Worm (Caenorhabditis elegans) whole organism, young adult: ENCODE data around the gene srt-43.

Experiments
- B0019.2 ChIP-seq: fragments of 200-800 bp; sonication (Bioruptor generic); conservative IDR thresholded peaks from 2 replicates; pipeline ENCODE4 v1.3.6; 2022; ENCODE audit warnings: missing genetic modification reagents, missing genetic modification characterization, missing compliant biosample characterization
- B0336.3 ChIP-seq: fragments of 200-800 bp; sonication (Bioruptor generic); IDR thresholded peaks from 2 replicates; pipeline ENCODE4 v1.3.6; 2022; ENCODE audit warnings: missing genetic modification characterization, missing compliant biosample characterization
- F10E7.11 ChIP-seq: sonication (generic microtip); optimal IDR thresholded peaks from 2 replicates; lab custom pipeline; 2017; ENCODE audit warnings: mild to moderate bottlenecking, missing genetic modification characterization, moderate library complexity, missing compliant biosample characterization
- F37B4.10 ChIP-seq: fragments of 200-800 bp; sonication (Bioruptor generic); IDR thresholded peaks from 2 replicates; pipeline ENCODE4 v1.3.6; 2022; ENCODE audit warnings: missing genetic modification characterization, missing compliant biosample characterization
- F39B2.1 ChIP-seq: fragments of 200-800 bp; sonication (Bioruptor generic); IDR thresholded peaks from 2 replicates; pipeline ENCODE4 v1.3.6; 2022; ENCODE audit warnings: missing genetic modification reagents, missing genetic modification characterization, missing compliant biosample characterization
- F52B5.7 ChIP-seq: sonication (generic microtip); optimal IDR thresholded peaks from 2 replicates; lab custom pipeline; 2016; ENCODE audit warnings: mild to moderate bottlenecking, missing genetic modification characterization, missing compliant biosample characterization
- F55B11.4 ChIP-seq: sonication (generic microtip); optimal IDR thresholded peaks from 2 replicates; lab custom pipeline; 2016; ENCODE audit warnings: missing compliant biosample characterization, missing genetic modification characterization, borderline replicate concordance; ENCODE audit not compliant: insufficient read depth
- K11D2.4 ChIP-seq: fragments of 200-800 bp; sonication (Bioruptor generic); IDR thresholded peaks from 2 replicates; pipeline ENCODE4 v1.3.6; 2022; ENCODE audit warnings: missing genetic modification reagents, missing genetic modification characterization, missing compliant biosample characterization
- Y53F4B.3 ChIP-seq: fragments of 200-800 bp; sonication (Bioruptor generic); IDR thresholded peaks from 2 replicates; pipeline ENCODE4 v1.3.6; 2022; ENCODE audit warnings: missing genetic modification reagents, missing genetic modification characterization, missing compliant biosample characterization
- Y79H2A.3 ChIP-seq: fragments of 200-800 bp; sonication (Bioruptor generic); conservative IDR thresholded peaks from 2 replicates; pipeline ENCODE4 v1.3.6; 2022; ENCODE audit warnings: missing genetic modification reagents, missing genetic modification characterization, missing compliant biosample characterization
- aptf-3 ChIP-seq: fragments of 200-800 bp; sonication (Bioruptor generic); IDR thresholded peaks from 2 replicates; pipeline ENCODE4 v1.3.6; 2022; ENCODE audit warnings: missing genetic modification characterization, missing compliant biosample characterization
- attf-5 ChIP-seq: fragments of 200-800 bp; sonication (Bioruptor generic); optimal IDR thresholded peaks from 2 replicates; lab custom pipeline; 2018; ENCODE audit warnings: mild to moderate bottlenecking, missing genetic modification characterization, missing compliant biosample characterization
- bed-1 ChIP-seq: fragments of 200-800 bp; sonication (Bioruptor generic); IDR thresholded peaks from 2 replicates; pipeline ENCODE4 v1.3.6; 2022; ENCODE audit warnings: missing genetic modification reagents, missing genetic modification characterization, missing compliant biosample characterization
- ceh-100 ChIP-seq: fragments of 200-800 bp; sonication (Bioruptor generic); IDR thresholded peaks from 2 replicates; pipeline ENCODE4 v1.3.6; 2022; ENCODE audit warnings: missing genetic modification reagents, missing genetic modification characterization, missing compliant biosample characterization
- ceh-91 ChIP-seq: fragments of 200-800 bp; sonication (Bioruptor generic); IDR thresholded peaks from 2 replicates; pipeline ENCODE4 v1.3.6; 2022; ENCODE audit warnings: missing genetic modification reagents, missing genetic modification characterization, missing compliant biosample characterization
- chd-7 ChIP-seq: sonication (generic microtip); optimal IDR thresholded peaks from 2 replicates; lab custom pipeline; 2016; ENCODE audit warnings: mild to moderate bottlenecking, missing genetic modification characterization, moderate library complexity, missing compliant biosample characterization
- dpff-1 ChIP-seq: sonication (generic microtip); optimal IDR thresholded peaks from 2 replicates; lab custom pipeline; 2017; ENCODE audit warnings: mild to moderate bottlenecking, missing genetic modification characterization, missing compliant biosample characterization
- ekl-4 ChIP-seq: fragments of 200-800 bp; sonication (Bioruptor generic); IDR thresholded peaks from 2 replicates; pipeline ENCODE4 v1.3.6; 2022; ENCODE audit warnings: missing genetic modification reagents, missing genetic modification characterization, missing compliant biosample characterization
- gei-17 ChIP-seq: fragments of 200-800 bp; sonication (Bioruptor generic); optimal IDR thresholded peaks from 2 replicates; lab custom pipeline; 2018; ENCODE audit warnings: mild to moderate bottlenecking, missing genetic modification characterization, missing compliant biosample characterization
- him-1 ChIP-seq: sonication (generic microtip); optimal IDR thresholded peaks from 2 replicates; lab custom pipeline; 2016; ENCODE audit warnings: missing genotype, missing genetic modification reagents, missing genetic modification characterization, missing compliant biosample characterization
- let-526 ChIP-seq: fragments of 200-800 bp; sonication (Bioruptor generic); IDR thresholded peaks from 2 replicates; pipeline ENCODE4 v1.3.6; 2022; ENCODE audit warnings: missing genetic modification reagents, missing genetic modification characterization, missing compliant biosample characterization
- let-607 ChIP-seq, 2 experiments: fragments of 200-800 bp in 1 of 2; sonication (Bioruptor generic) in 1 of 2; sonication (generic microtip) in 1 of 2; optimal IDR thresholded peaks; 2 replicates each; lab custom pipeline; 2016 to 2018; ENCODE audit warnings: mild to moderate bottlenecking in 2 of 2, missing compliant biosample characterization in 2 of 2, missing genetic modification characterization in 2 of 2, moderate library complexity in 2 of 2, missing genotype in 1 of 2
- lin-26 ChIP-seq: fragments of 200-800 bp; sonication (Bioruptor generic); IDR thresholded peaks from 2 replicates; pipeline ENCODE4 v1.3.6; 2022; ENCODE audit warnings: missing genetic modification reagents, missing genetic modification characterization, missing compliant biosample characterization
- lin-35 ChIP-seq, 3 experiments: fragments of 150-350 bp in 2 of 3; sonication (generic microtip) in 1 of 3; optimal IDR thresholded peaks; 2 replicates each; lab custom pipeline; 2014 to 2018; ENCODE audit warnings: missing biosample characterization in 3 of 3, missing genetic modification characterization in 3 of 3, missing genetic modification reagents in 3 of 3
- lin-54 ChIP-seq: fragments of 200-800 bp; sonication (Bioruptor generic); optimal IDR thresholded peaks from 2 replicates; lab custom pipeline; 2018; ENCODE audit warnings: mild to moderate bottlenecking, missing genetic modification characterization, missing compliant biosample characterization
- lsy-27 ChIP-seq: sonication (generic microtip); optimal IDR thresholded peaks from 2 replicates; lab custom pipeline; 2017; ENCODE audit warnings: missing genetic modification characterization, mild to moderate bottlenecking, missing compliant biosample characterization, antibody characterized with exemption, missing genotype, borderline replicate concordance; ENCODE audit not compliant: insufficient read depth
- madf-10 ChIP-seq: sonication (generic microtip); optimal IDR thresholded peaks from 2 replicates; lab custom pipeline; 2016; ENCODE audit warnings: mild to moderate bottlenecking, missing genetic modification characterization, missing compliant biosample characterization
- madf-6 ChIP-seq: fragments of 200-800 bp; sonication (Bioruptor generic); IDR thresholded peaks from 2 replicates; pipeline ENCODE4 v1.3.6; 2022; ENCODE audit warnings: missing genetic modification reagents, missing genetic modification characterization, missing compliant biosample characterization
- mel-28 ChIP-seq: sonication (generic microtip); optimal IDR thresholded peaks from 2 replicates; lab custom pipeline; 2016; ENCODE audit warnings: borderline replicate concordance, mild to moderate bottlenecking, missing genetic modification characterization, missing compliant biosample characterization
- nfya-1 ChIP-seq: sonication (generic microtip); optimal IDR thresholded peaks from 2 replicates; lab custom pipeline; 2017; ENCODE audit warnings: antibody characterized with exemption, missing compliant biosample characterization, missing genetic modification characterization, borderline replicate concordance; ENCODE audit not compliant: insufficient read depth
- nfya-2 ChIP-seq: fragments of 200-800 bp; sonication (Bioruptor generic); IDR thresholded peaks from 2 replicates; pipeline ENCODE4 v1.3.6; 2022; ENCODE audit warnings: missing genetic modification reagents, missing genetic modification characterization, missing compliant biosample characterization
- nfyb-1 ChIP-seq: fragments of 200-800 bp; sonication (Bioruptor generic); IDR thresholded peaks from 2 replicates; pipeline ENCODE4 v1.3.6; 2022; ENCODE audit warnings: missing genetic modification reagents, missing genetic modification characterization, missing compliant biosample characterization
- nhr-80 ChIP-seq: sonication (generic microtip); optimal IDR thresholded peaks from 2 replicates; lab custom pipeline; 2016; ENCODE audit warnings: missing genetic modification characterization, missing compliant biosample characterization
- rpc-1 ChIP-seq, 2 experiments: fragments of 150-350 bp in 1 of 2; sonication (generic microtip) in 1 of 2; optimal IDR thresholded peaks; 2 replicates each; lab custom pipeline; 2014 to 2018; ENCODE audit warnings: missing biosample characterization in 1 of 2, missing genetic modification characterization in 1 of 2, missing genetic modification reagents in 1 of 2, missing genotype in 1 of 2
- tbx-9 ChIP-seq: sonication (generic microtip); optimal IDR thresholded peaks from 2 replicates; lab custom pipeline; 2016; ENCODE audit warnings: borderline replicate concordance, missing genetic modification characterization, inconsistent platforms, missing compliant biosample characterization
- ztf-22 ChIP-seq: fragments of 200-800 bp; sonication (Bioruptor generic); optimal IDR thresholded peaks from 2 replicates; lab custom pipeline; 2018; ENCODE audit warnings: mild to moderate bottlenecking, missing genetic modification characterization, moderate library complexity, missing compliant biosample characterization
- ztf-25 ChIP-seq: fragments of 200-800 bp; sonication (Bioruptor generic); IDR thresholded peaks from 2 replicates; pipeline ENCODE4 v1.3.6; 2022; ENCODE audit warnings: missing genetic modification reagents, missing genetic modification characterization, missing compliant biosample characterization
- ztf-26 ChIP-seq: sonication (generic microtip); optimal IDR thresholded peaks from 2 replicates; lab custom pipeline; 2017; ENCODE audit warnings: missing genetic modification characterization, missing compliant biosample characterization
- ztf-3 ChIP-seq: fragments of 200-800 bp; sonication (Bioruptor generic); optimal IDR thresholded peaks from 2 replicates; lab custom pipeline; 2018; ENCODE audit warnings: mild to moderate bottlenecking, missing genetic modification characterization, missing compliant biosample characterization

The srt-43 gene

ce11 chrV:12768946-12769345 lies at the start of gene srt-43:
srt-43 (plus strand) TSS chrV:12769246.
- no peak for TF ChIP-seq let-607 (tag; optimal IDR thresholded peaks at IDR 0.05; lab: Kevin White, UChicago)
- TF ChIP-seq gei-17 (GFP tag; lab: Kevin White, UChicago): no peak
- TF ChIP-seq lin-26: no peak
- no peak for TF ChIP-seq F55B11.4 (tag; lab: Kevin White, UChicago)
- TF ChIP-seq ztf-26 (tag; lab: Kevin White, UChicago): no peak
- TF ChIP-seq B0019.2 (GFP tag; lab: Robert Waterston, UW): no peak
- TF ChIP-seq nhr-80 (tag; lab: Kevin White, UChicago): no peak
- TF ChIP-seq Y53F4B.3: no peak
- no peak for TF ChIP-seq F10E7.11
- no peak for TF ChIP-seq F52B5.7
- no peak for TF ChIP-seq let-526 (GFP tag; lab: Robert Waterston, UW)
- no peak for TF ChIP-seq B0336.3
- TF ChIP-seq F37B4.10 (GFP tag; lab: Robert Waterston, UW): no peak
- no peak for TF ChIP-seq Y79H2A.3 (GFP tag; lab: Robert Waterston, UW)
- TF ChIP-seq attf-5 (GFP tag; lab: Kevin White, UChicago): no peak
- no peak for TF ChIP-seq mel-28 (tag; lab: Kevin White, UChicago)
- TF ChIP-seq him-1 (tag; lab: Kevin White, UChicago): no peak

ce11 chrV:12719713-12720112 lies 49.3 kb upstream of the srt-43 start, which contains the start of gene R11D1.7:
R11D1.7 (plus strand) TSS chrV:12720013.
- TF ChIP-seq rpc-1 (optimal IDR thresholded peaks at IDR 0.05; lab: Kevin White, UChicago) (no peak), rpc-1 (tag; optimal IDR thresholded peaks at IDR 0.05; lab: Kevin White, UChicago) (no peak), K11D2.4 (GFP tag; lab: Robert Waterston, UW) (no peak), ztf-22 (no peak), bed-1 (GFP tag; lab: Robert Waterston, UW) (no peak), dpff-1 (no peak), F55B11.4 (tag; lab: Kevin White, UChicago) (no peak), F10E7.11 (no peak), madf-10 (no peak), ztf-3 (GFP tag; lab: Kevin White, UChicago) (no peak), ceh-91 (GFP tag; lab: Robert Waterston, UW) (no peak), ceh-100 (GFP tag; lab: Robert Waterston, UW) (no peak), F39B2.1 (GFP tag; lab: Robert Waterston, UW) (no peak), tbx-9 (tag; lab: Kevin White, UChicago) (no peak)

ce11 chrV:12725893-12726292 lies 43.2 kb upstream of the srt-43 start, which contains the start of gene R11D1.12:
R11D1.12 (minus strand) TSS chrV:12725993.
- TF ChIP-seq chd-7 (tag; lab: Kevin White, UChicago) (no peak), aptf-3 (GFP tag; lab: Robert Waterston, UW) (no peak), nfya-1 (no peak), nfya-2 (GFP tag; lab: Robert Waterston, UW) (no peak)

- TF ChIP-seq nfya-2 (GFP tag; lab: Robert Waterston, UW) (no peak), ekl-4 (GFP tag; lab: Robert Waterston, UW) (0 out of 2 replicates have a peak, but pooled peaks have one; percentile 34), ztf-25 (GFP tag; lab: Robert Waterston, UW) (no peak), madf-6 (GFP tag; lab: Robert Waterston, UW) (peak; percentile 54; the same call in 1 of the 2 replicates), nfyb-1 (GFP tag; lab: Robert Waterston, UW) (0 out of 2 replicates have a peak, but pooled peaks have one; percentile 29), lsy-27 (no peak), lin-35 (GFP tag; optimal IDR thresholded peaks at IDR 0.05; lab: Kevin White, UChicago) (peak in 1 of 3 experiments; percentile 5), ztf-3 (GFP tag; lab: Kevin White, UChicago) (no peak), B0336.3 (peak; percentile 51), lin-54 (GFP tag; lab: Kevin White, UChicago) (peak; percentile 9), Y79H2A.3 (GFP tag; lab: Robert Waterston, UW) (no peak)
- TF ChIP-seq, all 124 proteins: peak for 6
Observed at ce11 chrV:12727104-12727637, 41.9 kb upstream of the srt-43 start, which contains the start of gene R11D1.13. R11D1.13 (plus strand) TSS chrV:12727154.
